Fruit fly (Drosophila melanogaster): Measurements from ENCODE around the gene CG11885.

Gene CG11885

dm6 chr2L:419620-420184 lies 1.5 kb downstream of the CG11885 start, which contains the start of the genes CG13690 and RpLP1 (continued):
- TF ChIP-seq crol (GFP tag; IDR thresholded peaks at IDR 0.05) (no peak), CG13894 (tag; optimal IDR thresholded peaks at IDR 0.05) (peak; percentile 64), CG16815 (GFP tag; optimal IDR thresholded peaks at IDR 0.05) (no peak), CG17359 (tag; optimal IDR thresholded peaks at IDR 0.05) (peak; percentile 66), CG18599 (GFP tag; optimal IDR thresholded peaks at IDR 0.05) (peak; percentile 82), vfl (GFP tag; optimal IDR thresholded peaks at IDR 0.05) (peak; percentile 37), Eip74EF (GFP tag; optimal IDR thresholded peaks at IDR 0.05) (peak in 1 of 2 experiments; percentile 76), Poxn (GFP tag; IDR thresholded peaks at IDR 0.05) (no peak), ab (GFP tag; optimal IDR thresholded peaks at IDR 0.05) (no peak), CG2116 (GFP tag; optimal IDR thresholded peaks at IDR 0.05) (peak; percentile 88), Sin3A (optimal IDR thresholded peaks at IDR 0.05) (peak; percentile 66), cad (GFP tag; optimal IDR thresholded peaks at IDR 0.05) (no peak), Hmx (GFP tag; optimal IDR thresholded peaks at IDR 0.05) (no peak), CG3847 (GFP tag; IDR thresholded peaks at IDR 0.05) (peak; percentile 49), cwo (GFP tag; optimal IDR thresholded peaks at IDR 0.05) (peak; percentile 44), CoRest (tag; optimal IDR thresholded peaks at IDR 0.05) (peak; percentile 73), CG13624 (GFP tag; optimal IDR thresholded peaks at IDR 0.05) (peak; percentile 70), Awh (GFP tag; IDR thresholded peaks at IDR 0.05) (peak; percentile 50; the same call in 1 of the 2 replicates), ro (GFP tag; IDR thresholded peaks at IDR 0.05) (no peak), CG30431 (GFP tag; optimal IDR thresholded peaks at IDR 0.05) (peak; percentile 26), tll (GFP tag; optimal IDR thresholded peaks at IDR 0.05) (no peak), CG3281 (GFP tag; optimal IDR thresholded peaks at IDR 0.05) (peak; percentile 88), CG1024 (GFP tag; IDR thresholded peaks at IDR 0.05) (peak; percentile 43; the same call in 1 of the 2 replicates), sc (optimal IDR thresholded peaks at IDR 0.05) (no peak), sc (GFP tag; optimal IDR thresholded peaks at IDR 0.05) (peak; percentile 72), croc (GFP tag; conservative IDR thresholded peaks at IDR 0.05) (no peak), CTCF (GFP tag; optimal IDR thresholded peaks at IDR 0.05) (peak; percentile 67), exex (tag; optimal IDR thresholded peaks at IDR 0.05) (peak; percentile 51), corto (GFP tag; optimal IDR thresholded peaks at IDR 0.05) (peak; percentile 8), CG3726 (GFP tag; IDR thresholded peaks at IDR 0.05) (no peak), nerfin-2 (GFP tag; IDR thresholded peaks at IDR 0.05; ENCODE audit: partially characterized antibody) (no peak), cato (GFP tag; optimal IDR thresholded peaks at IDR 0.05; ENCODE audit: borderline replicate concordance) (peak; percentile 37), CG6765 (GFP tag; optimal IDR thresholded peaks at IDR 0.05) (peak; percentile 93), chinmo (GFP tag; IDR thresholded peaks at IDR 0.05; ENCODE audit: partially characterized antibody) (no peak), CG8388 (GFP tag; optimal IDR thresholded peaks at IDR 0.05) (peak; percentile 70), row (GFP tag; IDR thresholded peaks at IDR 0.05) (peak; percentile 45; the same call in 2 of the 3 replicates), dati (GFP tag; IDR thresholded peaks at IDR 0.05) (no peak), scrt (GFP tag; optimal IDR thresholded peaks at IDR 0.05) (peak; percentile 81), CrebB (tag; optimal IDR thresholded peaks at IDR 0.05) (peak; percentile 88), CG11247 (GFP tag; IDR thresholded peaks at IDR 0.05) (no peak), CG6683 (GFP tag; optimal IDR thresholded peaks at IDR 0.05) (peak; percentile 64), Hmr (GFP tag; optimal IDR thresholded peaks at IDR 0.05) (peak; percentile 95), wdn (GFP tag; IDR thresholded peaks at IDR 0.05) (0 out of 2 replicates have a peak, but pooled peaks have one; percentile 4), Hr51 (GFP tag; optimal IDR thresholded peaks at IDR 0.05) (peak; percentile 39 to 72), Sry-δ (GFP tag; optimal IDR thresholded peaks at IDR 0.05) (peak; percentile 58), ranshi (GFP tag; IDR thresholded peaks at IDR 0.05) (peak; percentile 27; the same call in 1 of the 2 replicates), CG14965 (GFP tag; optimal IDR thresholded peaks at IDR 0.05; ENCODE audit: borderline replicate concordance) (no peak), fu2 (GFP tag; optimal IDR thresholded peaks at IDR 0.05) (peak; percentile 40), Nf-YA (GFP tag; IDR thresholded peaks at IDR 0.05) (no peak), slp2 (GFP tag; optimal IDR thresholded peaks at IDR 0.05) (peak; percentile 61)

Measured in whole organism, embryonic.